Fruit fly (Drosophila melanogaster) S2 (cell line): ENCODE data around the gene AstCC.

Source experiments
- CG8478 ChIP-seq: fragments of >200 bp; optimal IDR thresholded peaks from 2 replicates; lab custom pipeline; 2018
- CTCF ChIP-seq, 2 experiments: fragments of >200 bp; optimal IDR thresholded peaks; 2 replicates each; lab custom pipeline; 2018

Gene AstCC

dm6 chr2L:11057333-11058110, 27.5 kb downstream of the AstCC start:
- TF ChIP-seq CTCF (optimal IDR thresholded peaks at IDR 0.05; lab: Kevin White, UChicago) (no peak), CG8478 (lab: Kevin White, UChicago) (no peak)

dm6 chr2L:11056791-11057332, 28.2 kb downstream of the AstCC start:
- TF ChIP-seq CTCF (optimal IDR thresholded peaks at IDR 0.05; lab: Kevin White, UChicago) (no peak), CG8478 (lab: Kevin White, UChicago) (no peak)

- TF ChIP-seq CTCF (optimal IDR thresholded peaks at IDR 0.05; lab: Kevin White, UChicago) (no peak), CG8478 (lab: Kevin White, UChicago) (no peak)
Measured at dm6 chr2L:11053018-11053807, 31.8 kb downstream of the AstCC start.

- TF ChIP-seq CTCF (optimal IDR thresholded peaks at IDR 0.05; lab: Kevin White, UChicago) = no peak
- TF ChIP-seq CG8478 (lab: Kevin White, UChicago) = no peak
Measured at dm6 chr2L:11052493-11052788, 32.6 kb downstream of the AstCC start.

- TF ChIP-seq CG8478 (lab: Kevin White, UChicago) (no peak), CTCF (optimal IDR thresholded peaks at IDR 0.05; lab: Kevin White, UChicago) (no peak)
Measured at dm6 chr2L:11051644-11052492, 33.2 kb downstream of the AstCC start.

- no peak for TF ChIP-seq CG8478 (lab: Kevin White, UChicago)
- no peak for TF ChIP-seq CTCF (optimal IDR thresholded peaks at IDR 0.05; lab: Kevin White, UChicago)
Measured at dm6 chr2L:11049723-11050122, 35.3 kb downstream of the AstCC start.

dm6 chr2L:11048307-11048706, 36.7 kb downstream of the AstCC start:
- no peak for TF ChIP-seq CG8478 (lab: Kevin White, UChicago)
- TF ChIP-seq CTCF (optimal IDR thresholded peaks at IDR 0.05; lab: Kevin White, UChicago) = no peak

- no peak for TF ChIP-seq CG8478 (lab: Kevin White, UChicago)
- TF ChIP-seq CTCF (optimal IDR thresholded peaks at IDR 0.05; lab: Kevin White, UChicago) = no peak
Measured at dm6 chr2L:11046051-11046450, 39.0 kb downstream of the AstCC start.

dm6 chr2L:11045467-11045914, 39.5 kb downstream of the AstCC start:
- TF ChIP-seq CG8478 (lab: Kevin White, UChicago) (no peak), CTCF (optimal IDR thresholded peaks at IDR 0.05; lab: Kevin White, UChicago) (no peak)

- no peak for TF ChIP-seq CTCF (optimal IDR thresholded peaks at IDR 0.05; lab: Kevin White, UChicago)
- TF ChIP-seq CG8478 (lab: Kevin White, UChicago) = no peak
Measured at dm6 chr2L:11044678-11045466, 40.2 kb downstream of the AstCC start.

- no peak for TF ChIP-seq CTCF (optimal IDR thresholded peaks at IDR 0.05; lab: Kevin White, UChicago)
- no peak for TF ChIP-seq CG8478 (lab: Kevin White, UChicago)
Measured at dm6 chr2L:11041785-11042184, 43.2 kb downstream of the AstCC start.

dm6 chr2L:11041074-11041473, 44.0 kb downstream of the AstCC start:
- TF ChIP-seq CG8478 (lab: Kevin White, UChicago) (no peak), CTCF (optimal IDR thresholded peaks at IDR 0.05; lab: Kevin White, UChicago) (no peak)

- no peak for TF ChIP-seq CG8478 (lab: Kevin White, UChicago)
- TF ChIP-seq CTCF (optimal IDR thresholded peaks at IDR 0.05; lab: Kevin White, UChicago) = no peak
Measured at dm6 chr2L:11039548-11040144, 45.4 kb downstream of the AstCC start.
